Fruit fly (Drosophila melanogaster) whole organism, embryonic: ENCODE data around the gene CG1246.
A peak's percentile ranks its signal among the peaks of the same experiment; 100 is the strongest.

ENCODE experiments used
- Ada2b ChIP-seq: fragments of 200-800 bp; sonication (Bioruptor generic); IDR thresholded peaks from 2 replicates; pipeline ENCODE4 v1.3.6; 2022; ENCODE audit warnings: missing biosample characterization, missing genetic modification characterization
- BEAF-32 ChIP-seq: fragments of 200-800 bp; sonication (Bioruptor generic); optimal IDR thresholded peaks from 3 replicates; lab custom pipeline; 2017; ENCODE audit warnings: missing biosample characterization, missing genetic modification characterization, mild to moderate bottlenecking, moderate library complexity, missing genetic modification reagents
- Blimp-1 ChIP-seq: fragments of 200-800 bp; sonication (Bioruptor generic); optimal IDR thresholded peaks from 3 replicates; lab custom pipeline; 2018; ENCODE audit warnings: missing biosample characterization, missing genetic modification characterization, mild to moderate bottlenecking, moderate library complexity, missing genetic modification reagents
- Bteb2 ChIP-seq: fragments of 200-800 bp; sonication (Bioruptor generic); optimal IDR thresholded peaks from 2 replicates; lab custom pipeline; 2016; ENCODE audit warnings: missing biosample characterization, missing genetic modification characterization
- CG10209 ChIP-seq: fragments of 200-800 bp; sonication (Bioruptor generic); optimal IDR thresholded peaks from 3 replicates; lab custom pipeline; 2017; ENCODE audit warnings: missing biosample characterization, mild to moderate bottlenecking, missing genetic modification characterization, missing genetic modification reagents
- CG10979 ChIP-seq: fragments of 200-800 bp; sonication (Bioruptor generic); optimal IDR thresholded peaks from 2 replicates; lab custom pipeline; 2018; ENCODE audit warnings: missing biosample characterization, mild to moderate bottlenecking, missing genetic modification characterization, moderate library complexity
- CG1529 ChIP-seq: fragments of 200-800 bp; sonication (Bioruptor generic); optimal IDR thresholded peaks from 3 replicates; lab custom pipeline; 2018; ENCODE audit warnings: missing biosample characterization, missing genetic modification characterization
- CG15479 ChIP-seq: fragments of 200-800 bp; sonication (Bioruptor generic); optimal IDR thresholded peaks from 3 replicates; lab custom pipeline; 2019; ENCODE audit warnings: missing biosample characterization, mild to moderate bottlenecking, missing genetic modification characterization, moderate library complexity
- CG2678 ChIP-seq: fragments of 200-800 bp; sonication (Bioruptor generic); optimal IDR thresholded peaks from 3 replicates; lab custom pipeline; 2019; ENCODE audit warnings: missing biosample characterization, mild to moderate bottlenecking, missing genetic modification characterization, moderate library complexity
- CG34376 ChIP-seq: fragments of 200-800 bp; sonication (Bioruptor generic); optimal IDR thresholded peaks from 2 replicates; lab custom pipeline; 2018; ENCODE audit warnings: missing biosample characterization, mild to moderate bottlenecking, missing genetic modification characterization
- CG4360 ChIP-seq: fragments of 200-800 bp; sonication (Bioruptor generic); IDR thresholded peaks from 2 replicates; pipeline ENCODE4 v1.3.6; 2022; ENCODE audit warnings: missing biosample characterization, missing genetic modification characterization
- CG5245 ChIP-seq: fragments of 200-800 bp; sonication (Bioruptor generic); optimal IDR thresholded peaks from 3 replicates; lab custom pipeline; 2016; ENCODE audit warnings: missing biosample characterization, missing genetic modification characterization
- CG6175 ChIP-seq: fragments of 200-800 bp; sonication (Bioruptor generic); IDR thresholded peaks from 3 replicates; pipeline ENCODE4 v1.3.6; 2022; ENCODE audit warnings: missing biosample characterization, missing genetic modification characterization
- CG7556 ChIP-seq: fragments of 200-800 bp; sonication (Bioruptor generic); optimal IDR thresholded peaks from 2 replicates; lab custom pipeline; 2017; ENCODE audit warnings: missing biosample characterization, mild to moderate bottlenecking, missing genetic modification characterization
- CG7839 ChIP-seq: fragments of 200-800 bp; sonication (Bioruptor generic); optimal IDR thresholded peaks from 3 replicates; lab custom pipeline; 2018; ENCODE audit warnings: missing biosample characterization, mild to moderate bottlenecking, missing genetic modification characterization, moderate library complexity
- CrebB ChIP-seq: fragments of 200-800 bp; sonication (Bioruptor generic); optimal IDR thresholded peaks from 3 replicates; lab custom pipeline; 2018; ENCODE audit warnings: missing biosample characterization, mild to moderate bottlenecking, missing genetic modification characterization
- Dbx ChIP-seq: fragments of 200-800 bp; sonication (Bioruptor generic); IDR thresholded peaks from 3 replicates; pipeline ENCODE4 v1.3.6; 2022; ENCODE audit warnings: missing biosample characterization, missing genetic modification characterization
- Dip3 ChIP-seq: fragments of 200-800 bp; sonication (Bioruptor generic); optimal IDR thresholded peaks from 3 replicates; lab custom pipeline; 2016; ENCODE audit warnings: missing biosample characterization, missing genetic modification characterization
- Eip74EF ChIP-seq, 2 experiments: fragments of 200-800 bp in 1 of 2; fragments of >200 bp in 1 of 2; sonication (Bioruptor generic) in 1 of 2; optimal IDR thresholded peaks; 2 replicates each; lab custom pipeline; 2017 to 2019; ENCODE audit warnings: missing biosample characterization in 2 of 2, missing genetic modification characterization in 2 of 2, mild to moderate bottlenecking in 1 of 2, moderate library complexity in 1 of 2
- Gug ChIP-seq: fragments of 200-800 bp; sonication (Bioruptor generic); IDR thresholded peaks from 4 replicates; pipeline ENCODE4 v1.3.6; 2022; ENCODE audit warnings: missing biosample characterization, missing genetic modification characterization
- HLHmδ ChIP-seq: fragments of 200-800 bp; sonication (Bioruptor generic); optimal IDR thresholded peaks from 2 replicates; lab custom pipeline; 2018; ENCODE audit warnings: missing biosample characterization, mild to moderate bottlenecking, missing genetic modification characterization, moderate library complexity
- Lpt ChIP-seq: fragments of >200 bp; optimal IDR thresholded peaks from 2 replicates; lab custom pipeline; 2018; ENCODE audit warnings: missing biosample characterization, missing genetic modification characterization
- Myb ChIP-seq: fragments of 200-800 bp; sonication (Bioruptor generic); optimal IDR thresholded peaks from 2 replicates; lab custom pipeline; 2016; ENCODE audit warnings: missing biosample characterization, missing genetic modification characterization
- NK7.1 ChIP-seq: fragments of 200-800 bp; sonication (Bioruptor generic); optimal IDR thresholded peaks from 3 replicates; lab custom pipeline; 2016; ENCODE audit warnings: missing biosample characterization, missing genetic modification characterization
- Nf-YA ChIP-seq: fragments of 200-800 bp; sonication (Bioruptor generic); IDR thresholded peaks from 2 replicates; pipeline ENCODE4 v1.3.6; 2022; ENCODE audit warnings: missing biosample characterization, missing genetic modification characterization
- Vsx1 ChIP-seq: fragments of 200-800 bp; sonication (Bioruptor generic); optimal IDR thresholded peaks from 2 replicates; lab custom pipeline; 2017; ENCODE audit warnings: missing biosample characterization, mild to moderate bottlenecking, missing genetic modification characterization, missing genetic modification reagents
- ab ChIP-seq: fragments of 200-800 bp; sonication (Bioruptor generic); optimal IDR thresholded peaks from 2 replicates; lab custom pipeline; 2016; ENCODE audit warnings: missing biosample characterization, missing genetic modification characterization
- bab2 ChIP-seq: fragments of 200-800 bp; sonication (Bioruptor generic); optimal IDR thresholded peaks from 2 replicates; lab custom pipeline; 2016; ENCODE audit warnings: missing biosample characterization, missing genetic modification characterization
- crc ChIP-seq: fragments of 200-800 bp; sonication (Bioruptor generic); optimal IDR thresholded peaks from 2 replicates; lab custom pipeline; 2016; ENCODE audit warnings: missing biosample characterization, missing genetic modification characterization
- croc ChIP-seq: fragments of 200-800 bp; sonication (Bioruptor generic); conservative IDR thresholded peaks from 3 replicates; pipeline ENCODE4 v1.3.6; 2022; ENCODE audit warnings: missing biosample characterization, missing genetic modification characterization
- dati ChIP-seq: fragments of 200-800 bp; sonication (Bioruptor generic); IDR thresholded peaks from 2 replicates; pipeline ENCODE4 v1.3.6; 2022; ENCODE audit warnings: missing biosample characterization, missing genetic modification characterization
- ftz-f1 ChIP-seq: fragments of 200-800 bp; sonication (Bioruptor generic); optimal IDR thresholded peaks from 2 replicates; lab custom pipeline; 2016; ENCODE audit warnings: missing biosample characterization, missing genetic modification characterization
- gce ChIP-seq: fragments of 200-800 bp; sonication (Bioruptor generic); IDR thresholded peaks from 3 replicates; pipeline ENCODE4 v1.3.6; 2022; ENCODE audit warnings: missing biosample characterization, missing genetic modification characterization
- grn ChIP-seq: fragments of 200-800 bp; sonication (Bioruptor generic); optimal IDR thresholded peaks from 3 replicates; lab custom pipeline; 2017; ENCODE audit warnings: missing biosample characterization, missing genetic modification characterization
- gsb-n ChIP-seq: fragments of 200-800 bp; sonication (Bioruptor generic); optimal IDR thresholded peaks from 3 replicates; lab custom pipeline; 2018; ENCODE audit warnings: missing biosample characterization, mild to moderate bottlenecking, missing genetic modification characterization
- gt ChIP-seq: fragments of 200-800 bp; sonication (Bioruptor generic); IDR thresholded peaks from 2 replicates; pipeline ENCODE4 v1.3.6; 2022; ENCODE audit warnings: missing biosample characterization, missing genetic modification characterization
- jing ChIP-seq: fragments of 200-800 bp; sonication (Bioruptor generic); optimal IDR thresholded peaks from 2 replicates; lab custom pipeline; 2018; ENCODE audit warnings: missing biosample characterization, mild to moderate bottlenecking, missing genetic modification characterization
- kah ChIP-seq: fragments of 200-800 bp; sonication (Bioruptor generic); optimal IDR thresholded peaks from 2 replicates; lab custom pipeline; 2018; ENCODE audit warnings: missing biosample characterization, mild to moderate bottlenecking, missing genetic modification characterization
- lbe ChIP-seq: fragments of 200-800 bp; sonication (Bioruptor generic); optimal IDR thresholded peaks from 2 replicates; lab custom pipeline; 2016; ENCODE audit warnings: missing biosample characterization, mild to moderate bottlenecking, missing genetic modification characterization
- onecut ChIP-seq: fragments of 200-800 bp; sonication (Bioruptor generic); IDR thresholded peaks from 2 replicates; pipeline ENCODE4 v1.3.6; 2022; ENCODE audit warnings: missing biosample characterization, missing genetic modification characterization
- otp ChIP-seq: fragments of 200-800 bp; sonication (Bioruptor generic); IDR thresholded peaks from 3 replicates; pipeline ENCODE4, ENCODE4 v1.3.6; 2022; ENCODE audit warnings: missing biosample characterization, missing genetic modification characterization
- phol ChIP-seq: fragments of 200-800 bp; sonication (Bioruptor generic); optimal IDR thresholded peaks from 3 replicates; lab custom pipeline; 2018; ENCODE audit warnings: missing biosample characterization, mild to moderate bottlenecking, missing genetic modification characterization, moderate library complexity
- pros ChIP-seq: fragments of 200-800 bp; sonication (Bioruptor generic); optimal IDR thresholded peaks from 3 replicates; lab custom pipeline; 2019; ENCODE audit warnings: missing biosample characterization, mild to moderate bottlenecking, missing genetic modification characterization, moderate library complexity
- pzg ChIP-seq: fragments of 200-800 bp; sonication (Bioruptor generic); optimal IDR thresholded peaks from 3 replicates; lab custom pipeline; 2018; ENCODE audit warnings: missing biosample characterization, mild to moderate bottlenecking, missing genetic modification characterization, moderate library complexity
- salm ChIP-seq: fragments of 200-800 bp; sonication (Bioruptor generic); optimal IDR thresholded peaks from 2 replicates; lab custom pipeline; 2018; ENCODE audit warnings: missing biosample characterization, mild to moderate bottlenecking, missing genetic modification characterization
- tgo ChIP-seq: fragments of 200-800 bp; sonication (Bioruptor generic); IDR thresholded peaks from 3 replicates; pipeline ENCODE4 v1.3.6; 2022; ENCODE audit warnings: missing biosample characterization, missing genetic modification characterization
- unc-4 ChIP-seq: fragments of 200-800 bp; sonication (Bioruptor generic); IDR thresholded peaks from 2 replicates; pipeline ENCODE4 v1.3.6; 2022; ENCODE audit warnings: missing biosample characterization, missing genetic modification characterization; ENCODE audit not compliant: partially characterized antibody
- z ChIP-seq: fragments of 200-800 bp; sonication (Bioruptor generic); IDR thresholded peaks from 3 replicates; pipeline ENCODE4 v1.3.6; 2022; ENCODE audit warnings: missing biosample characterization, missing genetic modification characterization

Gene CG1246

dm6 chr3L:2634929-2635799 lies 12.7 kb upstream of the CG1246 start (continued):
- TF ChIP-seq CrebB = peak; percentile 84
- TF ChIP-seq Lpt (GFP tag; lab: Kevin White, UChicago) = no peak
- peak; percentile 76 for TF ChIP-seq CG10209 (GFP tag; lab: Kevin White, UChicago)
- peak; percentile 86 for TF ChIP-seq Vsx1
- peak; percentile 55 for TF ChIP-seq CG15479 (GFP tag; lab: Kevin White, UChicago)
- peak; percentile 13; the same call in 1 of the 2 replicates for TF ChIP-seq gt (GFP tag; lab: Robert Waterston, UW)
- TF ChIP-seq Nf-YA (GFP tag; lab: Robert Waterston, UW) = peak; percentile 19; the same call in 1 of the 2 replicates
- TF ChIP-seq otp (GFP tag; lab: Robert Waterston, UW) = peak; percentile 91
- peak; percentile 24 for TF ChIP-seq bab2 (GFP tag; lab: Kevin White, UChicago)
- peak; percentile 96 for TF ChIP-seq CG34376
- TF ChIP-seq Blimp-1 = peak; percentile 49
- peak; percentile 53 for TF ChIP-seq Ada2b (GFP tag; lab: Robert Waterston, UW)
- TF ChIP-seq Dip3 (GFP tag; lab: Kevin White, UChicago) = peak; percentile 70
- TF ChIP-seq HLHmδ (GFP tag; lab: Kevin White, UChicago) = peak; percentile 97
- peak; percentile 78 for TF ChIP-seq BEAF-32 (GFP tag; lab: Kevin White, UChicago)
- TF ChIP-seq unc-4 (GFP tag; lab: Robert Waterston, UW) = peak; percentile 76
- peak; percentile 64; the same call in 2 of the 3 replicates for TF ChIP-seq CG6175 (GFP tag; lab: Robert Waterston, UW)
- TF ChIP-seq dati (GFP tag; lab: Robert Waterston, UW) = peak; percentile 46; the same call in 1 of the 2 replicates
- TF ChIP-seq ab (GFP tag; lab: Kevin White, UChicago) = peak; percentile 30
- TF ChIP-seq grn = peak; percentile 70
- peak; percentile 71 for TF ChIP-seq gsb-n
- TF ChIP-seq CG2678 = peak; percentile 68
- peak; percentile 44; the same call in 1 of the 2 replicates for TF ChIP-seq CG4360
- TF ChIP-seq CG7556 (GFP tag; lab: Kevin White, UChicago) = peak; percentile 60
- peak; percentile 82; the same call in 2 of the 3 replicates for TF ChIP-seq gce (GFP tag; lab: Robert Waterston, UW)
- peak; percentile 84 for TF ChIP-seq Dbx
- peak in 1 of 2 experiments; percentile 42 for TF ChIP-seq Eip74EF (GFP tag; optimal IDR thresholded peaks at IDR 0.05; lab: Kevin White, UChicago)
- TF ChIP-seq CG7839 (tag; lab: Kevin White, UChicago) = peak; percentile 70
- peak; percentile 70 for TF ChIP-seq salm (tag; lab: Kevin White, UChicago)
- peak; percentile 41 for TF ChIP-seq CG5245 (GFP tag; lab: Kevin White, UChicago)
- TF ChIP-seq croc (GFP tag; lab: Robert Waterston, UW) = 0 out of 3 replicates have a peak, but pooled peaks have one; percentile 19
- TF ChIP-seq Myb = peak; percentile 83
- TF ChIP-seq CG1529 = peak; percentile 71
- TF ChIP-seq kah (GFP tag; lab: Kevin White, UChicago) = no peak
- peak; percentile 79 for TF ChIP-seq ftz-f1 (GFP tag; lab: Kevin White, UChicago)
- TF ChIP-seq pzg (GFP tag; lab: Kevin White, UChicago) = peak; percentile 72
- TF ChIP-seq jing = no peak
- TF ChIP-seq z = no peak
- peak; percentile 74 for TF ChIP-seq phol
- 0 out of 4 replicates have a peak, but pooled peaks have one; percentile 33 for TF ChIP-seq Gug (GFP tag; lab: Robert Waterston, UW)
- peak; percentile 67 for TF ChIP-seq crc
- TF ChIP-seq lbe (GFP tag; lab: Kevin White, UChicago) = peak; percentile 76
- peak; percentile 79 for TF ChIP-seq Bteb2 (GFP tag; lab: Kevin White, UChicago)
- TF ChIP-seq pros (GFP tag; lab: Kevin White, UChicago) = peak; percentile 66
- TF ChIP-seq NK7.1 (GFP tag; lab: Kevin White, UChicago) = peak; percentile 76
- TF ChIP-seq onecut (GFP tag; lab: Robert Waterston, UW) = peak; percentile 85
- peak; percentile 68 for TF ChIP-seq tgo
- TF ChIP-seq CG10979 (tag; lab: Kevin White, UChicago) = peak; percentile 67
